Worm (Caenorhabditis elegans): ENCODE data around the gene M03A1.3.

Gene M03A1.3

ce11 chrII:4557487-4557886, at the start of gene M03A1.3:
TSS of gene M03A1.3 (plus strand) at chrII:4557787.
- TF ChIP-seq W03F9.2 (tag; optimal IDR thresholded peaks at IDR 0.05) = no peak
- no peak for TF ChIP-seq dao-5 (tag; optimal IDR thresholded peaks at IDR 0.05)
- no peak for TF ChIP-seq him-1 (tag; optimal IDR thresholded peaks at IDR 0.05)

ce11 chrII:4510684-4511083, 46.9 kb upstream of the M03A1.3 start:
- no peak for TF ChIP-seq dao-5 (tag; optimal IDR thresholded peaks at IDR 0.05)
- TF ChIP-seq W03F9.2 (tag; optimal IDR thresholded peaks at IDR 0.05) = no peak
- no peak for TF ChIP-seq him-1 (tag; optimal IDR thresholded peaks at IDR 0.05)

- no peak for TF ChIP-seq dao-5 (tag; optimal IDR thresholded peaks at IDR 0.05)
- no peak for TF ChIP-seq him-1 (tag; optimal IDR thresholded peaks at IDR 0.05)
- no peak for TF ChIP-seq W03F9.2 (tag; optimal IDR thresholded peaks at IDR 0.05)
Observed at ce11 chrII:4511911-4512310, 45.7 kb upstream of the M03A1.3 start, which contains the start of gene cyp-23A1. TSS of gene cyp-23A1 (plus strand) at chrII:4512211.

- TF ChIP-seq him-1 (tag; optimal IDR thresholded peaks at IDR 0.05) = no peak
Observed at ce11 chrII:4516291-4516690, 41.3 kb upstream of the M03A1.3 start.

ce11 chrII:4517254-4517653, 40.3 kb upstream of the M03A1.3 start:
- TF ChIP-seq dao-5 (tag; optimal IDR thresholded peaks at IDR 0.05) = no peak
- TF ChIP-seq W03F9.2 (tag; optimal IDR thresholded peaks at IDR 0.05) = no peak

ce11 chrII:4518300-4518907, 39.2 kb upstream of the M03A1.3 start, which contains the start of gene hlh-1:
TSS of gene hlh-1 (plus strand) at chrII:4518574.
- TF ChIP-seq dao-5 (tag; optimal IDR thresholded peaks at IDR 0.05) = no peak
- no peak for TF ChIP-seq W03F9.2 (tag; optimal IDR thresholded peaks at IDR 0.05)
- no peak for TF ChIP-seq him-1 (tag; optimal IDR thresholded peaks at IDR 0.05)

- no peak for TF ChIP-seq W03F9.2 (tag; optimal IDR thresholded peaks at IDR 0.05)
- TF ChIP-seq dao-5 (tag; optimal IDR thresholded peaks at IDR 0.05) = no peak
- no peak for TF ChIP-seq him-1 (tag; optimal IDR thresholded peaks at IDR 0.05)
Observed at ce11 chrII:4519976-4520594, 37.5 kb upstream of the M03A1.3 start.

ce11 chrII:4523122-4523672, 34.4 kb upstream of the M03A1.3 start, which contains the start of the genes B0304.4 and B0304.2:
TSS of gene B0304.4 (minus strand) at chrII:4523222.
TSS of gene B0304.2 (plus strand) at chrII:4523622.
- TF ChIP-seq him-1 (tag; optimal IDR thresholded peaks at IDR 0.05) (no peak), W03F9.2 (tag; optimal IDR thresholded peaks at IDR 0.05) (no peak), dao-5 (tag; optimal IDR thresholded peaks at IDR 0.05) (no peak)

ce11 chrII:4525185-4525584, 32.4 kb upstream of the M03A1.3 start:
- TF ChIP-seq him-1 (tag; optimal IDR thresholded peaks at IDR 0.05) (no peak), W03F9.2 (tag; optimal IDR thresholded peaks at IDR 0.05) (no peak), dao-5 (tag; optimal IDR thresholded peaks at IDR 0.05) (no peak)

- TF ChIP-seq dao-5 (tag; optimal IDR thresholded peaks at IDR 0.05) (no peak), him-1 (tag; optimal IDR thresholded peaks at IDR 0.05) (no peak), W03F9.2 (tag; optimal IDR thresholded peaks at IDR 0.05) (no peak)
Observed at ce11 chrII:4527800-4528199, 29.8 kb upstream of the M03A1.3 start, which contains the start of gene sra-35. TSS of gene sra-35 (minus strand) at chrII:4527900.

- no peak for TF ChIP-seq him-1 (tag; optimal IDR thresholded peaks at IDR 0.05)
- no peak for TF ChIP-seq dao-5 (tag; optimal IDR thresholded peaks at IDR 0.05)
- no peak for TF ChIP-seq W03F9.2 (tag; optimal IDR thresholded peaks at IDR 0.05)
Observed at ce11 chrII:4531880-4532279, 25.7 kb upstream of the M03A1.3 start, which contains the start of gene sra-32. TSS of gene sra-32 (minus strand) at chrII:4531980.

ce11 chrII:4537141-4537540, 20.4 kb upstream of the M03A1.3 start, which contains the start of gene sra-33:
TSS of gene sra-33 (minus strand) at chrII:4537241.
- TF ChIP-seq W03F9.2 (tag; optimal IDR thresholded peaks at IDR 0.05) (no peak), dao-5 (tag; optimal IDR thresholded peaks at IDR 0.05) (no peak)

- no peak for TF ChIP-seq W03F9.2 (tag; optimal IDR thresholded peaks at IDR 0.05)
- no peak for TF ChIP-seq him-1 (tag; optimal IDR thresholded peaks at IDR 0.05)
- no peak for TF ChIP-seq dao-5 (tag; optimal IDR thresholded peaks at IDR 0.05)
Observed at ce11 chrII:4540631-4541030, 17.0 kb upstream of the M03A1.3 start, which contains the start of gene sra-36. TSS of gene sra-36 (minus strand) at chrII:4540731.

- TF ChIP-seq dao-5 (tag; optimal IDR thresholded peaks at IDR 0.05) = no peak
- TF ChIP-seq W03F9.2 (tag; optimal IDR thresholded peaks at IDR 0.05) = no peak
- no peak for TF ChIP-seq him-1 (tag; optimal IDR thresholded peaks at IDR 0.05)
Observed at ce11 chrII:4543568-4543967, 14.0 kb upstream of the M03A1.3 start, which contains the start of gene sra-34. TSS of gene sra-34 (minus strand) at chrII:4543668.
